Worm (Caenorhabditis elegans) whole organism, mixed stage, embryonic: ENCODE data around the gene ccdc-47.

Experiments used
- M03D4.4 ChIP-seq: sonication (generic microtip); optimal IDR thresholded peaks from 2 replicates; lab custom pipeline; 2017; ENCODE audit warnings: mild to moderate bottlenecking, missing genetic modification characterization, missing compliant biosample characterization
- blmp-1 ChIP-seq: fragments of 150-350 bp; optimal IDR thresholded peaks from 2 replicates; lab custom pipeline; 2014; ENCODE audit warnings: missing biosample characterization, missing genetic modification characterization
- ceh-83 ChIP-seq: fragments of 200-800 bp; sonication (Bioruptor generic); optimal IDR thresholded peaks from 2 replicates; lab custom pipeline; 2018; ENCODE audit warnings: mild to moderate bottlenecking, missing genetic modification characterization, missing compliant biosample characterization
- cnd-1 ChIP-seq: fragments of 200-800 bp; sonication (Bioruptor generic); optimal IDR thresholded peaks from 2 replicates; lab custom pipeline; 2018; ENCODE audit warnings: mild to moderate bottlenecking, missing genetic modification characterization, missing compliant biosample characterization
- elt-3 ChIP-seq: fragments of 150-350 bp; optimal IDR thresholded peaks from 2 replicates; lab custom pipeline; 2014; ENCODE audit warnings: missing biosample characterization, missing genetic modification characterization
- ham-2 ChIP-seq: fragments of 200-800 bp; sonication (Bioruptor generic); optimal IDR thresholded peaks from 2 replicates; lab custom pipeline; 2018; ENCODE audit warnings: mild to moderate bottlenecking, missing genetic modification characterization, missing compliant biosample characterization
- lin-13 ChIP-seq: fragments of 150-350 bp; optimal IDR thresholded peaks from 2 replicates; lab custom pipeline; 2014; ENCODE audit warnings: missing biosample characterization, missing genetic modification characterization
- nhr-76 ChIP-seq: sonication (generic microtip); optimal IDR thresholded peaks from 2 replicates; lab custom pipeline; 2017; ENCODE audit warnings: missing biosample characterization, missing genetic modification characterization
- pha-4 ChIP-seq: fragments of 150-350 bp; optimal IDR thresholded peaks from 2 replicates; lab custom pipeline; 2018; ENCODE audit warnings: missing biosample characterization, missing genetic modification reagents, missing genetic modification characterization
- sem-2 ChIP-seq: fragments of 200-800 bp; sonication (Bioruptor generic); optimal IDR thresholded peaks from 2 replicates; lab custom pipeline; 2018; ENCODE audit warnings: mild to moderate bottlenecking, missing genetic modification characterization, missing compliant biosample characterization
- tbx-8 ChIP-seq: fragments of 200-800 bp; sonication (Bioruptor generic); optimal IDR thresholded peaks from 2 replicates; lab custom pipeline; 2018; ENCODE audit warnings: mild to moderate bottlenecking, missing genetic modification characterization, moderate library complexity, missing compliant biosample characterization
- unc-39 ChIP-seq: fragments of 150-350 bp; optimal IDR thresholded peaks from 2 replicates; lab custom pipeline; 2014; ENCODE audit warnings: missing biosample characterization, missing genetic modification characterization

DNA sequence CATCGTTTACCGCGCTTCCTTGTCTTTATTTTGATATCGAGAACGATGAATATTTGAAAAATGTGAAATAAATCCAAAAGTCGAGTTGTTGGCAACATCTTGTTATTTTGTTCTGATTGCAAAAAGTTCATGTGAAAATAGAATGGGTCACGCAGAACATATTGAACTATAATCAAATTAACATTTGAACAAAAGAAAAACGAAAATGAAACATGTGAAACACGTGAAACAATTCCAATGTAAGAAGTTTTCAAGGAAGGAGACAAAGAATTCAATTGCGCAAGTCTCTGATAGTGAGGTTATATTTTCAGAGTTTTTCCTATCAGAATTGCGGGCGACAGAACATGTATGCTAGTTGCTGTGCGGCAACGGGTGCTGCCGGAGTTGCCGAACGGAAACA lies 14.7 kb downstream of the ccdc-47 start, which contains the start of gene F37A8.2:
- TF ChIP-seq blmp-1 (tag; lab: Kevin White, UChicago) = no peak
- TF ChIP-seq ham-2 (GFP tag; lab: Kevin White, UChicago) = no peak
- no peak for TF ChIP-seq tbx-8 (GFP tag; lab: Kevin White, UChicago)
- no peak for TF ChIP-seq nhr-76 (tag; lab: Kevin White, UChicago)
- TF ChIP-seq sem-2 = no peak
- no peak for TF ChIP-seq pha-4
- TF ChIP-seq cnd-1 (tag; lab: Kevin White, UChicago) = no peak
- TF ChIP-seq lin-13 (tag; lab: Kevin White, UChicago) = no peak
- no peak for TF ChIP-seq M03D4.4 (tag; lab: Kevin White, UChicago)
- no peak for TF ChIP-seq unc-39
- no peak for TF ChIP-seq elt-3 (tag; lab: Kevin White, UChicago)
- TF ChIP-seq ceh-83 (GFP tag; lab: Kevin White, UChicago) = no peak
